Fruit fly (Drosophila melanogaster) whole organism, pupa: ENCODE data around the gene bif.

Experiments
- CG10348 ChIP-seq: fragments of 200-800 bp; sonication (Bioruptor generic); IDR thresholded peaks from 2 replicates; pipeline ENCODE4 v1.3.6; 2022; ENCODE audit warnings: missing biosample characterization, missing genetic modification characterization
- CG12605 ChIP-seq: fragments of 200-800 bp; sonication (Bioruptor generic); IDR thresholded peaks from 2 replicates; pipeline ENCODE4 v1.3.6; 2022; ENCODE audit warnings: missing biosample characterization, missing genetic modification characterization

DNA sequence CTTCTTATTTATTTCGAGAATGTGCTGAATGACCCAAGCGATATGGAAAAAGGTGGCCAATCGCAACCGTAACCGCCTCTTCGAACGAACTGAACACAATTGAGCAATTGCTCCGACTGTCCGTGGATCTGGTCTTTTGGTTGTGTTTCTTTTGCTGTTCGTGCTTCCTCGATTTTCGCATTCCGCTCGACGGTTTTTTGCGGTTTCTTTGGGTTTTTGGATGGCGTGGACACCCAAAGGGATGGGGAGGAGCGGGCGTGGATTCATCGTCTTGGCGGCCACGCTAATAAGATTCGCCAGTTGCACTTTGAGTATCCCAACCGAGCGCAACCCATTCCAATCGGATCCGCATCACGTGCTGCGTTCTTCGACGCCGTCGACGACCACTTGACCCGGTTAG, 53.9 kb downstream of the bif start, which contains the start of gene inaF-B:
- TF ChIP-seq CG12605 (GFP tag; lab: Robert Waterston, UW) (no peak), CG10348 (GFP tag; lab: Robert Waterston, UW) (no peak)
